Fruit fly (Drosophila melanogaster) whole organism, embryonic: ENCODE measurements around the gene CG32095.

ENCODE experiments used
- CG10274 ChIP-seq: fragments of 200-800 bp; sonication (Bioruptor generic); optimal IDR thresholded peaks from 3 replicates; lab custom pipeline; 2017; ENCODE audit warnings: missing biosample characterization, mild to moderate bottlenecking, missing genetic modification characterization
- CG11504 ChIP-seq: fragments of 200-800 bp; sonication (Bioruptor generic); optimal IDR thresholded peaks from 3 replicates; lab custom pipeline; 2019; ENCODE audit warnings: missing biosample characterization, mild to moderate bottlenecking, missing genetic modification characterization, moderate library complexity
- CG17359 ChIP-seq: fragments of 200-800 bp; sonication (Bioruptor generic); optimal IDR thresholded peaks from 3 replicates; lab custom pipeline; 2018; ENCODE audit warnings: missing biosample characterization, mild to moderate bottlenecking, missing genetic modification characterization, moderate library complexity
- CG1832 ChIP-seq: fragments of 200-800 bp; sonication (Bioruptor generic); optimal IDR thresholded peaks from 2 replicates; lab custom pipeline; 2017; ENCODE audit warnings: missing biosample characterization, mild to moderate bottlenecking, missing genetic modification characterization, inconsistent platforms
- CG2712 ChIP-seq: fragments of 200-800 bp; optimal IDR thresholded peaks from 3 replicates; lab custom pipeline; 2019; ENCODE audit warnings: missing biosample characterization, mild to moderate bottlenecking, missing genetic modification characterization, moderate library complexity
- CG2889 ChIP-seq: fragments of 200-800 bp; sonication (Bioruptor generic); IDR thresholded peaks from 3 replicates; pipeline ENCODE4 v1.3.6; 2022; ENCODE audit warnings: missing biosample characterization, missing genetic modification characterization
- CG31224 ChIP-seq: fragments of 200-800 bp; sonication (Bioruptor generic); IDR thresholded peaks from 2 replicates; pipeline ENCODE4 v1.3.6; 2022; ENCODE audit warnings: missing biosample characterization, missing genetic modification characterization
- CG31388 ChIP-seq: fragments of 200-800 bp; sonication (Bioruptor generic); optimal IDR thresholded peaks from 2 replicates; lab custom pipeline; 2016; ENCODE audit warnings: missing biosample characterization, missing genetic modification characterization
- CG32532 ChIP-seq: fragments of 200-800 bp; sonication (Bioruptor generic); IDR thresholded peaks from 2 replicates; pipeline ENCODE4 v1.3.6; 2022; ENCODE audit warnings: missing biosample characterization, missing genetic modification characterization
- CG3995 ChIP-seq: fragments of 200-800 bp; sonication (Bioruptor generic); optimal IDR thresholded peaks from 3 replicates; lab custom pipeline; 2016; ENCODE audit warnings: missing biosample characterization, missing genetic modification characterization
- CG4424 ChIP-seq: fragments of 200-800 bp; sonication (Bioruptor generic); optimal IDR thresholded peaks from 3 replicates; lab custom pipeline; 2016; ENCODE audit warnings: missing biosample characterization, missing genetic modification characterization
- CG6254 ChIP-seq: fragments of 200-800 bp; sonication (Bioruptor generic); optimal IDR thresholded peaks from 3 replicates; lab custom pipeline; 2017; ENCODE audit warnings: mild to moderate bottlenecking, missing biosample characterization, missing genetic modification reagents, missing genetic modification characterization
- CG6689 ChIP-seq: fragments of 200-800 bp; sonication (Bioruptor generic); IDR thresholded peaks from 2 replicates; pipeline ENCODE4 v1.3.6; 2022; ENCODE audit warnings: missing biosample characterization, missing genetic modification characterization
- CG7745 ChIP-seq: fragments of 200-800 bp; sonication (Bioruptor generic); optimal IDR thresholded peaks from 2 replicates; lab custom pipeline; 2018; ENCODE audit warnings: missing biosample characterization, mild to moderate bottlenecking, missing genetic modification characterization, moderate library complexity
- CG8281 ChIP-seq: fragments of 200-800 bp; sonication (Bioruptor generic); optimal IDR thresholded peaks from 2 replicates; lab custom pipeline; 2018; ENCODE audit warnings: missing biosample characterization, mild to moderate bottlenecking, missing genetic modification characterization, moderate library complexity
- CG9437 ChIP-seq: fragments of 200-800 bp; sonication (Bioruptor generic); optimal IDR thresholded peaks from 2 replicates; lab custom pipeline; 2018; ENCODE audit warnings: missing biosample characterization, mild to moderate bottlenecking, missing genetic modification characterization
- CG9727 ChIP-seq: fragments of 200-800 bp; sonication (Bioruptor generic); optimal IDR thresholded peaks from 3 replicates; lab custom pipeline; 2017; ENCODE audit warnings: missing biosample characterization, mild to moderate bottlenecking, missing genetic modification characterization
- Dbx ChIP-seq: fragments of 200-800 bp; sonication (Bioruptor generic); IDR thresholded peaks from 3 replicates; pipeline ENCODE4 v1.3.6; 2022; ENCODE audit warnings: missing biosample characterization, missing genetic modification characterization
- Elba2 ChIP-seq: fragments of 200-800 bp; sonication (Bioruptor generic); optimal IDR thresholded peaks from 3 replicates; lab custom pipeline; 2016; ENCODE audit warnings: missing biosample characterization, missing genetic modification characterization
- Ets97D ChIP-seq: fragments of 200-800 bp; sonication (Bioruptor generic); optimal IDR thresholded peaks from 3 replicates; lab custom pipeline; 2016; ENCODE audit warnings: missing biosample characterization, missing genetic modification characterization
- Fer3 ChIP-seq: fragments of 200-800 bp; sonication (Bioruptor generic); optimal IDR thresholded peaks from 2 replicates; lab custom pipeline; 2018; ENCODE audit warnings: missing biosample characterization, mild to moderate bottlenecking, missing genetic modification characterization, moderate library complexity
- Gsc ChIP-seq: fragments of 200-800 bp; sonication (Bioruptor generic); IDR thresholded peaks from 2 replicates; pipeline ENCODE4 v1.3.6; 2022; ENCODE audit warnings: missing biosample characterization, missing genetic modification characterization
- HHEX ChIP-seq: fragments of 200-800 bp; sonication (Bioruptor generic); optimal IDR thresholded peaks from 3 replicates; lab custom pipeline; 2017; ENCODE audit warnings: missing biosample characterization, mild to moderate bottlenecking, missing genetic modification characterization, missing genetic modification reagents
- HmgZ ChIP-seq: fragments of 200-800 bp; sonication (Bioruptor generic); optimal IDR thresholded peaks from 2 replicates; lab custom pipeline; 2018; ENCODE audit warnings: missing biosample characterization, mild to moderate bottlenecking, missing genetic modification characterization
- Hr78 ChIP-seq, 2 experiments: fragments of 200-800 bp in 1 of 2; fragments of >200 bp in 1 of 2; sonication (Bioruptor generic) in 1 of 2; optimal IDR thresholded peaks; 2 replicates each; lab custom pipeline; 2017 to 2019; ENCODE audit warnings: missing biosample characterization in 2 of 2, missing genetic modification characterization in 2 of 2, mild to moderate bottlenecking in 1 of 2, moderate library complexity in 1 of 2
- Mad ChIP-seq: fragments of 200-800 bp; sonication (Bioruptor generic); optimal IDR thresholded peaks from 2 replicates; lab custom pipeline; 2016; ENCODE audit warnings: missing biosample characterization, missing genetic modification characterization
- NfI ChIP-seq: fragments of 200-800 bp; sonication (Bioruptor generic); optimal IDR thresholded peaks from 3 replicates; lab custom pipeline; 2018; ENCODE audit warnings: missing biosample characterization, mild to moderate bottlenecking, missing genetic modification characterization, moderate library complexity
- btn ChIP-seq: fragments of 200-800 bp; sonication (Bioruptor generic); optimal IDR thresholded peaks from 2 replicates; lab custom pipeline; 2016; ENCODE audit warnings: missing biosample characterization, missing genetic modification characterization
- caup ChIP-seq: fragments of 200-800 bp; sonication (Bioruptor generic); optimal IDR thresholded peaks from 3 replicates; lab custom pipeline; 2017; ENCODE audit warnings: missing biosample characterization, mild to moderate bottlenecking, missing genetic modification characterization, moderate library complexity; ENCODE audit not compliant: severe bottlenecking
- cg ChIP-seq: fragments of 200-800 bp; sonication (Bioruptor generic); optimal IDR thresholded peaks from 3 replicates; lab custom pipeline; 2019; ENCODE audit warnings: missing biosample characterization, mild to moderate bottlenecking, missing genetic modification characterization, moderate library complexity
- ci ChIP-seq: fragments of 200-800 bp; sonication (Bioruptor generic); IDR thresholded peaks from 3 replicates; pipeline ENCODE4 v1.3.6; 2022; ENCODE audit warnings: missing biosample characterization, missing genetic modification characterization
- crc ChIP-seq: fragments of 200-800 bp; sonication (Bioruptor generic); optimal IDR thresholded peaks from 2 replicates; lab custom pipeline; 2016; ENCODE audit warnings: missing biosample characterization, missing genetic modification characterization
- croc ChIP-seq: fragments of 200-800 bp; sonication (Bioruptor generic); conservative IDR thresholded peaks from 3 replicates; pipeline ENCODE4 v1.3.6; 2022; ENCODE audit warnings: missing biosample characterization, missing genetic modification characterization
- danr ChIP-seq: fragments of 200-800 bp; sonication (Bioruptor generic); IDR thresholded peaks from 2 replicates; pipeline ENCODE4 v1.3.6; 2022; ENCODE audit warnings: missing biosample characterization, missing genetic modification characterization
- fru ChIP-seq: fragments of >200 bp; optimal IDR thresholded peaks from 2 replicates; lab custom pipeline; 2017
- grau ChIP-seq: fragments of 200-800 bp; optimal IDR thresholded peaks from 3 replicates; lab custom pipeline; 2019; ENCODE audit warnings: missing biosample characterization, mild to moderate bottlenecking, missing genetic modification characterization, moderate library complexity
- hb ChIP-seq: fragments of 200-800 bp; sonication (Bioruptor generic); IDR thresholded peaks from 3 replicates; pipeline ENCODE4 v1.3.6; 2022; ENCODE audit warnings: missing biosample characterization, missing genetic modification characterization; ENCODE audit not compliant: partially characterized antibody
- jigr1 ChIP-seq: fragments of 200-800 bp; sonication (Bioruptor generic); IDR thresholded peaks from 3 replicates; pipeline ENCODE4 v1.3.6; 2022; ENCODE audit warnings: missing biosample characterization, missing genetic modification characterization
- klu ChIP-seq: fragments of 200-800 bp; sonication (Bioruptor generic); IDR thresholded peaks from 2 replicates; pipeline ENCODE4 v1.3.6; 2022; ENCODE audit warnings: missing biosample characterization, missing genetic modification characterization
- nmo ChIP-seq: fragments of 200-800 bp; sonication (Bioruptor generic); optimal IDR thresholded peaks from 2 replicates; lab custom pipeline; 2018; ENCODE audit warnings: missing biosample characterization, mild to moderate bottlenecking, missing genetic modification characterization, moderate library complexity
- org-1 ChIP-seq: fragments of 200-800 bp; sonication (Bioruptor generic); optimal IDR thresholded peaks from 2 replicates; lab custom pipeline; 2017; ENCODE audit warnings: missing biosample characterization, missing genetic modification characterization
- pfk ChIP-seq: fragments of 200-800 bp; sonication (Bioruptor generic); optimal IDR thresholded peaks from 2 replicates; lab custom pipeline; 2018; ENCODE audit warnings: missing biosample characterization, mild to moderate bottlenecking, missing genetic modification characterization, moderate library complexity
- pho ChIP-seq: fragments of 200-800 bp; sonication (Bioruptor generic); optimal IDR thresholded peaks from 2 replicates; lab custom pipeline; 2016; ENCODE audit warnings: missing biosample characterization, missing genetic modification characterization
- prd ChIP-seq, 3 experiments: fragments of >200 bp in 2 of 3; fragments of 200-800 bp in 1 of 3; sonication (Bioruptor generic) in 1 of 3; optimal IDR thresholded peaks in 2 of 3; IDR thresholded peaks in 1 of 3; 2 replicates in 2 of 3; 3 replicates in 1 of 3; pipeline versions ENCODE4 v1.3.6 to Lab custom; 2017 to 2022; ENCODE audit warnings: missing biosample characterization in 1 of 3, missing genetic modification characterization in 1 of 3
- pzg ChIP-seq: fragments of 200-800 bp; sonication (Bioruptor generic); optimal IDR thresholded peaks from 3 replicates; lab custom pipeline; 2018; ENCODE audit warnings: missing biosample characterization, mild to moderate bottlenecking, missing genetic modification characterization, moderate library complexity
- tap ChIP-seq: fragments of 200-800 bp; optimal IDR thresholded peaks from 3 replicates; lab custom pipeline; 2019; ENCODE audit warnings: missing biosample characterization, mild to moderate bottlenecking, missing genetic modification characterization, moderate library complexity
- tx ChIP-seq: fragments of 200-800 bp; sonication (Bioruptor generic); optimal IDR thresholded peaks from 2 replicates; lab custom pipeline; 2016; ENCODE audit warnings: missing biosample characterization, missing genetic modification characterization
- unpg ChIP-seq: fragments of 200-800 bp; sonication (Bioruptor generic); optimal IDR thresholded peaks from 3 replicates; lab custom pipeline; 2018; ENCODE audit warnings: missing biosample characterization, mild to moderate bottlenecking, missing genetic modification characterization, moderate library complexity
- vnd ChIP-seq: fragments of 200-800 bp; sonication (Bioruptor generic); IDR thresholded peaks from 3 replicates; pipeline ENCODE4 v1.3.6; 2022; ENCODE audit warnings: missing biosample characterization, missing genetic modification characterization; ENCODE audit not compliant: partially characterized antibody
- wdn ChIP-seq: fragments of 200-800 bp; sonication (Bioruptor generic); IDR thresholded peaks from 2 replicates; pipeline ENCODE4 v1.3.6; 2022; ENCODE audit warnings: missing biosample characterization, missing genetic modification characterization
- zfh2 ChIP-seq: fragments of 200-800 bp; sonication (Bioruptor generic); optimal IDR thresholded peaks from 2 replicates; lab custom pipeline; 2016; ENCODE audit warnings: missing biosample characterization, missing genetic modification characterization

Gene CG32095

DNA sequence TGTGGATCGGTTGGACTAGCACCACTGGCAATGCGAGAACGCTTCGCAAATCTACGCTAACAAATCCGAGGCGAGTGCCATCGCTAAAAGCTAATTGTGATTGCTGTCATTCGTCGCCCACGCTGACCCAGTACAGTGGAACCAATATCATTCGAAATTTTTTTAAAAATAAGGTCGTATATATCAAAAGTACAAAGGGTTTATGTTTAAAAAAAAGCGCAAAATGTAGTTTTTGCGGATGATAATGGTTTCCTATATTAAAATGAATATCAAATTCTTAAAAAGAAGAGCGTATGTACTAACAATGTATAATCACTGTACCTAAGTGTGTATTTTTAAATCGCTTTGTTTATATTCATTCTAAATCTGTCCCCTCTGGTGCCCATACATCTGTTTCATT lies 40.2 kb downstream of the CG32095 start (continued):
- TF ChIP-seq CG4424 (GFP tag; lab: Kevin White, UChicago) (peak; percentile 1), vnd (GFP tag; lab: Robert Waterston, UW) (no peak), Dbx (GFP tag; lab: Robert Waterston, UW) (peak; percentile 51; the same call in 1 of the 3 replicates), tx (no peak), hb (GFP tag; lab: Robert Waterston, UW) (no peak), fru (lab: Kevin White, UChicago) (no peak), CG10274 (GFP tag; lab: Kevin White, UChicago) (no peak), crc (GFP tag; lab: Kevin White, UChicago) (no peak), pzg (GFP tag; lab: Kevin White, UChicago) (no peak), CG31224 (GFP tag; lab: Robert Waterston, UW) (peak; percentile 27; the same call in 1 of the 2 replicates), Fer3 (tag; lab: Kevin White, UChicago) (peak; percentile 57), Elba2 (GFP tag; lab: Kevin White, UChicago) (no peak), grau (tag; lab: Kevin White, UChicago) (peak; percentile 82), CG2889 (GFP tag; lab: Robert Waterston, UW) (0 out of 3 replicates have a peak, but pooled peaks have one; percentile 7), unpg (GFP tag; lab: Kevin White, UChicago) (no peak), danr (no peak), Ets97D (GFP tag; lab: Kevin White, UChicago) (no peak), CG7745 (no peak), CG9437 (no peak), NfI (peak; percentile 31), HHEX (peak; percentile 28), CG2712 (tag; lab: Kevin White, UChicago) (no peak), wdn (GFP tag; lab: Robert Waterston, UW) (peak; percentile 50; the same call in 1 of the 2 replicates), btn (GFP tag; lab: Kevin White, UChicago) (no peak), jigr1 (GFP tag; lab: Robert Waterston, UW) (no peak), ci (GFP tag; lab: Robert Waterston, UW) (0 out of 3 replicates have a peak, but pooled peaks have one; percentile 35), CG8281 (no peak), caup (peak; percentile 18), nmo (GFP tag; lab: Kevin White, UChicago) (peak; percentile 24), CG31388 (GFP tag; lab: Kevin White, UChicago) (peak; percentile 13), CG32532 (GFP tag; lab: Robert Waterston, UW) (peak; percentile 78), pho (GFP tag; lab: Kevin White, UChicago) (peak; percentile 29), klu (no peak), CG1832 (GFP tag; lab: Kevin White, UChicago) (no peak), CG3995 (no peak)

DNA sequence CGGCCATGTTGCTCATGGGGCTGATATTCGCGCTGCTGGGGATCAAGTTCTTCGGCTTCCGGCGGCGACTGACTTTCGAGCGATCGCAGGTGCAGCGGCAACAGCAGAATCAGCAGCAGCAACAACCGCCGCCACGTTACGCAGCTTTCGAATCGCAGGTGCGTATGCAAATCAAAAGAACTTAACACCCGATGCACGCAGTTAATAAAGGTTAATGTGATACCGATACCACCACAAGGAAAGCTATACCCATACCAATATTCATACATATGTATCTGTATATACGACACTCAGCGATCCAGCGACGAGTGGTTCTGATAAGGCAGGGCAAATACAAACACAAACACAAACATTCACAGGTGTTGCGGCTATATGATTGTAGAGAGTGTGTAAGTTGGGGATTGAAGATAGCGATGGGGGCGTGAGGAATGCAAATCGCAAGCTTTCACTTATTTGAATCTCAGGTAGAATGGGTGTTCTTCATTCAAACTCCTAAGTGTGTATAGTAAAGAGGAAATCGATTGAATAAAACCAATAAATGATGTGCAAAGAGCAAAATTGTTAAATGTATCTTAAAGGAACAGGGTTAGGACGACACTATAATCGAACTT lies 48.1 kb downstream of the CG32095 start:
- TF ChIP-seq org-1 (GFP tag; lab: Kevin White, UChicago) (no peak), nmo (GFP tag; lab: Kevin White, UChicago) (no peak), Gsc (no peak), zfh2 (no peak), tap (tag; lab: Kevin White, UChicago) (no peak), CG9727 (GFP tag; lab: Kevin White, UChicago) (no peak), CG11504 (tag; lab: Kevin White, UChicago) (no peak), CG6254 (GFP tag; lab: Kevin White, UChicago) (no peak), CG6689 (GFP tag; lab: Robert Waterston, UW) (no peak), croc (GFP tag; lab: Robert Waterston, UW) (no peak), cg (GFP tag; lab: Kevin White, UChicago) (peak; percentile 72), CG17359 (no peak), Mad (GFP tag; lab: Kevin White, UChicago) (no peak), HmgZ (tag; lab: Kevin White, UChicago) (peak; percentile 19), pfk (GFP tag; lab: Kevin White, UChicago) (no peak), Hr78 (GFP tag; optimal IDR thresholded peaks at IDR 0.05; lab: Kevin White, UChicago) (peak in 1 of 2 experiments; percentile 77), prd (optimal IDR thresholded peaks at IDR 0.05; lab: Kevin White, UChicago) (no peak), prd (GFP tag; IDR thresholded peaks at IDR 0.05; lab: Robert Waterston, UW) (no peak)
